Worm (Caenorhabditis elegans): Measurements from ENCODE around the gene tmem-258.

Gene tmem-258

ce11 chrV:7060396-7060795, 2.6 kb upstream of the tmem-258 start, which contains the start of the genes Y57E12AL.6 and Y57E12AL.1:
Gene Y57E12AL.6 (minus strand): TSS chrV:7060470.
Gene Y57E12AL.1 (plus strand): TSS chrV:7060530.
- no peak for TF ChIP-seq sea-2 (GFP tag; optimal IDR thresholded peaks at IDR 0.05)
- peak; percentile 48 for TF ChIP-seq elt-2 (tag; optimal IDR thresholded peaks at IDR 0.05)
- TF ChIP-seq nfya-1 (tag; optimal IDR thresholded peaks at IDR 0.05; ENCODE audit: insufficient read depth): peak; percentile 78
- TF ChIP-seq lin-15B (tag; optimal IDR thresholded peaks at IDR 0.05): peak; percentile 70
- peak; percentile 50 for TF ChIP-seq tbx-2 (tag; optimal IDR thresholded peaks at IDR 0.05)
- TF ChIP-seq skn-1 (tag; optimal IDR thresholded peaks at IDR 0.05): peak; percentile 95
- peak; percentile 26 for TF ChIP-seq ztf-4 (tag; optimal IDR thresholded peaks at IDR 0.05)
- TF ChIP-seq unc-62 (GFP tag; optimal IDR thresholded peaks at IDR 0.05): no peak
- peak; percentile 93 for TF ChIP-seq snpc-4 (tag; optimal IDR thresholded peaks at IDR 0.05)
- TF ChIP-seq lin-39 (tag; optimal IDR thresholded peaks at IDR 0.05): peak; percentile 58
- TF ChIP-seq nhr-23 (tag; optimal IDR thresholded peaks at IDR 0.05): peak; percentile 92
- peak; percentile 31 for TF ChIP-seq ama-1 (optimal IDR thresholded peaks at IDR 0.05)
- TF ChIP-seq fos-1 (tag; optimal IDR thresholded peaks at IDR 0.05): no peak
- peak; percentile 86 for TF ChIP-seq ceh-28 (tag; optimal IDR thresholded peaks at IDR 0.05)
- no peak for TF ChIP-seq mml-1 (tag; optimal IDR thresholded peaks at IDR 0.05)
- TF ChIP-seq pha-4 (tag; optimal IDR thresholded peaks at IDR 0.05): peak; percentile 81
- TF ChIP-seq nhr-28 (tag; optimal IDR thresholded peaks at IDR 0.05): no peak
- TF ChIP-seq egl-27 (tag; optimal IDR thresholded peaks at IDR 0.05): no peak
- peak; percentile 52 for TF ChIP-seq lsy-12 (tag; optimal IDR thresholded peaks at IDR 0.05)
- TF ChIP-seq ceh-16 (tag; optimal IDR thresholded peaks at IDR 0.05): no peak
- peak; percentile 90 for TF ChIP-seq nhr-25 (tag; optimal IDR thresholded peaks at IDR 0.05)
- TF ChIP-seq nhr-43 (tag; optimal IDR thresholded peaks at IDR 0.05; ENCODE audit: poor library complexity, severe bottlenecking): peak; percentile 88
- TF ChIP-seq nhr-11 (tag; optimal IDR thresholded peaks at IDR 0.05): no peak
- no peak for TF ChIP-seq nhr-12 (tag; optimal IDR thresholded peaks at IDR 0.05)
- peak; percentile 35 for TF ChIP-seq R02D3.7 (tag; optimal IDR thresholded peaks at IDR 0.05)
- TF ChIP-seq nhr-67 (tag; optimal IDR thresholded peaks at IDR 0.05): no peak
- no peak for TF ChIP-seq nhr-76 (tag; optimal IDR thresholded peaks at IDR 0.05)
- TF ChIP-seq zag-1 (tag; optimal IDR thresholded peaks at IDR 0.05): no peak
- peak; percentile 57 for TF ChIP-seq hmg-11 (tag; optimal IDR thresholded peaks at IDR 0.05)
- TF ChIP-seq egl-5 (tag; optimal IDR thresholded peaks at IDR 0.05): peak; percentile 78
- peak; percentile 11 for TF ChIP-seq nhr-77 (tag; optimal IDR thresholded peaks at IDR 0.05)
- TF ChIP-seq jun-1 (tag; optimal IDR thresholded peaks at IDR 0.05): peak; percentile 69
- TF ChIP-seq pqm-1 (tag; optimal IDR thresholded peaks at IDR 0.05): peak; percentile 33

- TF ChIP-seq nhr-25 (tag; optimal IDR thresholded peaks at IDR 0.05) (no peak), pqm-1 (tag; optimal IDR thresholded peaks at IDR 0.05) (no peak), zag-1 (tag; optimal IDR thresholded peaks at IDR 0.05) (no peak), ztf-11 (tag; optimal IDR thresholded peaks at IDR 0.05) (no peak), tbx-2 (tag; optimal IDR thresholded peaks at IDR 0.05) (no peak), fkh-2 (tag; optimal IDR thresholded peaks at IDR 0.05) (no peak), elt-1 (tag; optimal IDR thresholded peaks at IDR 0.05) (no peak), nhr-77 (tag; optimal IDR thresholded peaks at IDR 0.05) (no peak), ztf-4 (tag; optimal IDR thresholded peaks at IDR 0.05) (no peak), lin-15B (tag; optimal IDR thresholded peaks at IDR 0.05) (no peak), unc-39 (tag; optimal IDR thresholded peaks at IDR 0.05) (no peak), ceh-28 (tag; optimal IDR thresholded peaks at IDR 0.05) (no peak), fos-1 (tag; optimal IDR thresholded peaks at IDR 0.05) (no peak), nfya-1 (tag; optimal IDR thresholded peaks at IDR 0.05; ENCODE audit: insufficient read depth) (no peak)
Measured at ce11 chrV:7065226-7065625, 2.3 kb downstream of the tmem-258 start, which contains the start of gene Y57E12AR.1. Gene Y57E12AR.1 (minus strand): TSS chrV:7065326.

DNA sequence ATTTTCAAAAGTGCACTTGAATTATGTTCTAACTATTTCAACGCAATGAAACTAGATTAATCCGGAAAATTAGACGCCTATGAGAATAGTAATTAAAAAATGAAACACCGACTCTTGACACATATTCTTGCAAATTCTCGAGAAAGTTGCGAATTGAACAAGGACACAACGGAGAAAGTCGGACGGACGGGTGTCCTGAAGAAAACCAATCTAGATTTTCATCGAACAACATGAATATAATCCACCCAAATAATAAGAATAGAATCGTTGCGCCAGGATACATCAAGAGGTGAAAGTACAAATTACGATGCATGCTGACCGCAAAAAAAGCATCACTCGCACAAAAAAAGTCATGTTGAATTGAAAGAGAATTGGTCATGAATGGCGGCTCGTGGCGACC, 5.9 kb downstream of the tmem-258 start:
- no peak for TF ChIP-seq unc-39 (tag; optimal IDR thresholded peaks at IDR 0.05)
- TF ChIP-seq nhr-67 (tag; optimal IDR thresholded peaks at IDR 0.05): no peak
- TF ChIP-seq fos-1 (tag; optimal IDR thresholded peaks at IDR 0.05): no peak
- no peak for TF ChIP-seq ceh-28 (tag; optimal IDR thresholded peaks at IDR 0.05)
- TF ChIP-seq eor-1 (tag; optimal IDR thresholded peaks at IDR 0.05): no peak
- no peak for TF ChIP-seq lsy-12 (tag; optimal IDR thresholded peaks at IDR 0.05)
- no peak for TF ChIP-seq nhr-77 (tag; optimal IDR thresholded peaks at IDR 0.05)
- TF ChIP-seq sea-2 (GFP tag; optimal IDR thresholded peaks at IDR 0.05): no peak
- no peak for TF ChIP-seq elt-3 (tag; optimal IDR thresholded peaks at IDR 0.05)
- TF ChIP-seq nhr-76 (tag; optimal IDR thresholded peaks at IDR 0.05): no peak
- no peak for TF ChIP-seq lin-15B (tag; optimal IDR thresholded peaks at IDR 0.05)
- TF ChIP-seq tbx-2 (tag; optimal IDR thresholded peaks at IDR 0.05): no peak
- TF ChIP-seq mdl-1 (tag; optimal IDR thresholded peaks at IDR 0.05): no peak
- TF ChIP-seq ZK546.5 (tag; optimal IDR thresholded peaks at IDR 0.05): no peak
- no peak for TF ChIP-seq pha-4 (tag; optimal IDR thresholded peaks at IDR 0.05)
- TF ChIP-seq lin-39 (tag; optimal IDR thresholded peaks at IDR 0.05): no peak
- no peak for TF ChIP-seq mml-1 (tag; optimal IDR thresholded peaks at IDR 0.05)
